Worm (Caenorhabditis elegans): ENCODE data around the gene cyp-33C12.

ce11 chrV:2242630-2243029 lies 38.4 kb upstream of the cyp-33C12 start, which contains the start of gene cyp-33C3:
- no peak for TF ChIP-seq flt-1 (GFP tag; IDR thresholded peaks at IDR 0.05)
- TF ChIP-seq med-1 (GFP tag; optimal IDR thresholded peaks at IDR 0.05; ENCODE audit: insufficient read depth), result no peak
- no peak for TF ChIP-seq T22C8.4 (GFP tag; IDR thresholded peaks at IDR 0.05)
- TF ChIP-seq ref-1 (GFP tag; conservative IDR thresholded peaks at IDR 0.05), result no peak
- TF ChIP-seq cog-1 (tag; optimal IDR thresholded peaks at IDR 0.05), result no peak
- TF ChIP-seq ztf-23 (GFP tag; IDR thresholded peaks at IDR 0.05), result no peak
- TF ChIP-seq klf-2 (GFP tag; conservative IDR thresholded peaks at IDR 0.05), result no peak
- TF ChIP-seq ztf-29 (GFP tag; IDR thresholded peaks at IDR 0.05), result no peak
- TF ChIP-seq tab-1 (GFP tag; IDR thresholded peaks at IDR 0.05), result no peak

Measured in whole organism, midembryonic.